Fruit fly (Drosophila melanogaster): ENCODE data around the gene D19B.
A peak's percentile ranks its signal among the peaks of the same experiment; 100 is the strongest.

The D19B gene

dm6 chr3L:6173826-6174255, 10.9 kb downstream of the D19B start, which contains the start of the genes fmt and CG7376 (continued):
- TF ChIP-seq Mrtf (GFP tag; IDR thresholded peaks at IDR 0.05) (no peak), Kr (GFP tag; optimal IDR thresholded peaks at IDR 0.05) (no peak), Optix (GFP tag; IDR thresholded peaks at IDR 0.05) (no peak), pan (optimal IDR thresholded peaks at IDR 0.05) (no peak), pan (GFP tag; optimal IDR thresholded peaks at IDR 0.05 in 1 of 2, IDR thresholded peaks at IDR 0.05 in 1 of 2) (no peak), salm (tag; optimal IDR thresholded peaks at IDR 0.05) (no peak), CG9817 (tag; optimal IDR thresholded peaks at IDR 0.05) (no peak), ham (GFP tag; IDR thresholded peaks at IDR 0.05) (no peak), NK7.1 (GFP tag; optimal IDR thresholded peaks at IDR 0.05) (no peak), mirr (GFP tag; optimal IDR thresholded peaks at IDR 0.05) (no peak), eve (GFP tag; optimal IDR thresholded peaks at IDR 0.05) (no peak), stc (GFP tag; IDR thresholded peaks at IDR 0.05) (no peak), schlank (tag; optimal IDR thresholded peaks at IDR 0.05) (no peak), CG5953 (GFP tag; IDR thresholded peaks at IDR 0.05) (no peak), ssp (GFP tag; IDR thresholded peaks at IDR 0.05) (peak; percentile 93), CG1233 (GFP tag; optimal IDR thresholded peaks at IDR 0.05) (no peak), al (GFP tag; IDR thresholded peaks at IDR 0.05) (no peak), CG11560 (tag; IDR thresholded peaks at IDR 0.05) (no peak), lmd (GFP tag; IDR thresholded peaks at IDR 0.05) (no peak), CG17385 (GFP tag; optimal IDR thresholded peaks at IDR 0.05) (no peak), CG32767 (GFP tag; IDR thresholded peaks at IDR 0.05) (no peak), seq (GFP tag; IDR thresholded peaks at IDR 0.05) (no peak), sug (tag; optimal IDR thresholded peaks at IDR 0.05) (no peak), ttk (GFP tag; IDR thresholded peaks at IDR 0.05) (no peak), Lpt (GFP tag; optimal IDR thresholded peaks at IDR 0.05) (no peak), Elba2 (GFP tag; optimal IDR thresholded peaks at IDR 0.05) (no peak), sens (GFP tag) (no peak), Sry-δ (GFP tag; optimal IDR thresholded peaks at IDR 0.05) (peak; percentile 76), CG10979 (tag; optimal IDR thresholded peaks at IDR 0.05) (peak; percentile 30), CG9727 (GFP tag; optimal IDR thresholded peaks at IDR 0.05) (no peak), Ravus (GFP tag; IDR thresholded peaks at IDR 0.05) (no peak), ab (GFP tag; optimal IDR thresholded peaks at IDR 0.05) (no peak), CG6272 (GFP tag; IDR thresholded peaks at IDR 0.05) (no peak), CG18011 (GFP tag; optimal IDR thresholded peaks at IDR 0.05) (no peak), Nf-YB (GFP tag; optimal IDR thresholded peaks at IDR 0.05) (no peak), hth (optimal IDR thresholded peaks at IDR 0.05) (no peak), CG3726 (GFP tag; IDR thresholded peaks at IDR 0.05) (no peak), mld (GFP tag; IDR thresholded peaks at IDR 0.05; ENCODE audit: partially characterized antibody) (peak; percentile 61; the same call in 2 of the 3 replicates), CG17568 (GFP tag; optimal IDR thresholded peaks at IDR 0.05) (no peak), cato (GFP tag; optimal IDR thresholded peaks at IDR 0.05; ENCODE audit: borderline replicate concordance) (no peak), CG13775 (GFP tag; optimal IDR thresholded peaks at IDR 0.05) (peak; percentile 49), CG9215 (GFP tag; IDR thresholded peaks at IDR 0.05) (no peak), CG2120 (GFP tag; optimal IDR thresholded peaks at IDR 0.05) (peak; percentile 43), Opbp (GFP tag; IDR thresholded peaks at IDR 0.05; ENCODE audit: partially characterized antibody) (peak; percentile 78; the same call in 2 of the 3 replicates), lbe (GFP tag; optimal IDR thresholded peaks at IDR 0.05) (no peak), cas (GFP tag; IDR thresholded peaks at IDR 0.05) (no peak), H2.0 (GFP tag; IDR thresholded peaks at IDR 0.05) (no peak), Trl (optimal IDR thresholded peaks at IDR 0.05) (no peak), Trl (GFP tag; optimal IDR thresholded peaks at IDR 0.05) (no peak), CG7271 (tag; optimal IDR thresholded peaks at IDR 0.05) (no peak), crp (GFP tag; optimal IDR thresholded peaks at IDR 0.05) (no peak), sqz (GFP tag; optimal IDR thresholded peaks at IDR 0.05) (no peak), slp2 (GFP tag; optimal IDR thresholded peaks at IDR 0.05) (no peak), crc (GFP tag; optimal IDR thresholded peaks at IDR 0.05) (no peak)

All from whole organism, embryonic.